Worm (Caenorhabditis elegans): ENCODE measurements around the gene fcd-2.

fcd-2 gene

ce11 chrIV:15046162-15046561 lies 20.7 kb downstream of the fcd-2 start:
- TF ChIP-seq efl-1 (optimal IDR thresholded peaks at IDR 0.05) (no peak), efl-1 (GFP tag; optimal IDR thresholded peaks at IDR 0.05 in 1 of 2) (peak in 1 of 2 experiments; percentile 14), alr-1 (tag; optimal IDR thresholded peaks at IDR 0.05; ENCODE audit: borderline replicate concordance) (no peak)

ce11 chrIV:15049288-15050094 lies 24.0 kb downstream of the fcd-2 start:
- peak; percentile 71 for TF ChIP-seq ztf-4 (tag; optimal IDR thresholded peaks at IDR 0.05)
- TF ChIP-seq grh-1 (GFP tag; IDR thresholded peaks at IDR 0.05) = peak; percentile 32; the same call in 1 of the 2 replicates
- no peak for TF ChIP-seq ceh-88 (GFP tag; IDR thresholded peaks at IDR 0.05)
- no peak for TF ChIP-seq mdl-1 (tag; optimal IDR thresholded peaks at IDR 0.05)
- no peak for TF ChIP-seq fkh-8 (tag; optimal IDR thresholded peaks at IDR 0.05)
- peak; percentile 64 for TF ChIP-seq nhr-85 (tag)
- no peak for TF ChIP-seq mab-9 (GFP tag; IDR thresholded peaks at IDR 0.05)
- TF ChIP-seq rnt-1 (tag; optimal IDR thresholded peaks at IDR 0.05) = peak; percentile 9
- TF ChIP-seq nhr-71 (tag; optimal IDR thresholded peaks at IDR 0.05) = peak; percentile 56
- TF ChIP-seq dsc-1 (tag; optimal IDR thresholded peaks at IDR 0.05) = no peak
- no peak for TF ChIP-seq elt-2 (tag; optimal IDR thresholded peaks at IDR 0.05)
- TF ChIP-seq ama-1 (optimal IDR thresholded peaks at IDR 0.05) = peak; percentile 42
- TF ChIP-seq zag-1 (tag; optimal IDR thresholded peaks at IDR 0.05) = no peak
- TF ChIP-seq nhr-90 (tag; optimal IDR thresholded peaks at IDR 0.05; ENCODE audit: poor library complexity) = peak; percentile 16
- peak; percentile 17 to 60 for TF ChIP-seq efl-1 (optimal IDR thresholded peaks at IDR 0.05)
- peak; percentile 73 to 86 for TF ChIP-seq efl-1 (GFP tag; optimal IDR thresholded peaks at IDR 0.05 in 1 of 2)
- peak in 2 of 3 experiments; percentile 29 to 35 for TF ChIP-seq dpl-1 (GFP tag; optimal IDR thresholded peaks at IDR 0.05)
- peak; percentile 91 for TF ChIP-seq aly-2 (tag; optimal IDR thresholded peaks at IDR 0.05)
- TF ChIP-seq mef-2 (tag; optimal IDR thresholded peaks at IDR 0.05) = no peak

- no peak for TF ChIP-seq F16B12.6 (tag; optimal IDR thresholded peaks at IDR 0.05)
- no peak for TF ChIP-seq pqm-1 (tag; optimal IDR thresholded peaks at IDR 0.05)
- TF ChIP-seq ama-1 (optimal IDR thresholded peaks at IDR 0.05) = no peak
- no peak for TF ChIP-seq efl-1 (optimal IDR thresholded peaks at IDR 0.05)
- TF ChIP-seq efl-1 (GFP tag; optimal IDR thresholded peaks at IDR 0.05 in 1 of 2) = peak in 1 of 2 experiments; percentile 82
- no peak for TF ChIP-seq C16A3.4 (tag; optimal IDR thresholded peaks at IDR 0.05)
- TF ChIP-seq Y116A8C.19 (tag; optimal IDR thresholded peaks at IDR 0.05; ENCODE audit: borderline replicate concordance) = no peak
Observed at ce11 chrIV:15051045-15051444, 25.5 kb downstream of the fcd-2 start.

- TF ChIP-seq nhr-20 (tag; optimal IDR thresholded peaks at IDR 0.05) = no peak
- no peak for TF ChIP-seq dpl-1 (GFP tag; optimal IDR thresholded peaks at IDR 0.05)
- TF ChIP-seq ztf-11 (tag; optimal IDR thresholded peaks at IDR 0.05) = no peak
- TF ChIP-seq elt-3 (tag; optimal IDR thresholded peaks at IDR 0.05) = no peak
- TF ChIP-seq sox-4 (tag; optimal IDR thresholded peaks at IDR 0.05) = no peak
- no peak for TF ChIP-seq aly-2 (tag; optimal IDR thresholded peaks at IDR 0.05)
- no peak for TF ChIP-seq ama-1 (optimal IDR thresholded peaks at IDR 0.05)
- TF ChIP-seq fos-1 (tag; optimal IDR thresholded peaks at IDR 0.05) = no peak
- no peak for TF ChIP-seq lir-3 (tag; optimal IDR thresholded peaks at IDR 0.05; ENCODE audit: poor library complexity)
- no peak for TF ChIP-seq efl-3 (GFP tag; optimal IDR thresholded peaks at IDR 0.05)
- TF ChIP-seq lsy-2 (tag; optimal IDR thresholded peaks at IDR 0.05) = no peak
- no peak for TF ChIP-seq rnt-1 (tag; optimal IDR thresholded peaks at IDR 0.05)
- TF ChIP-seq snu-23 (GFP tag; optimal IDR thresholded peaks at IDR 0.05) = no peak
- no peak for TF ChIP-seq nhr-12 (tag; optimal IDR thresholded peaks at IDR 0.05)
- TF ChIP-seq tbx-2 (tag; optimal IDR thresholded peaks at IDR 0.05) = no peak
- no peak for TF ChIP-seq aha-1 (tag; optimal IDR thresholded peaks at IDR 0.05)
- TF ChIP-seq fkh-8 (tag; optimal IDR thresholded peaks at IDR 0.05) = no peak
- no peak for TF ChIP-seq ceh-8 (GFP tag; optimal IDR thresholded peaks at IDR 0.05)
- TF ChIP-seq skn-1 (tag; optimal IDR thresholded peaks at IDR 0.05) = no peak
- no peak for TF ChIP-seq lin-15B (tag; optimal IDR thresholded peaks at IDR 0.05)
Observed at ce11 chrIV:15053271-15053670, 27.8 kb downstream of the fcd-2 start, which contains the start of gene srt-47. Gene srt-47, minus strand, starts transcription at chrIV:15053371.
